Fruit fly (Drosophila melanogaster) whole organism, embryonic: ENCODE data around the gene CG11679.
A peak's percentile ranks its signal among the peaks of the same experiment; 100 is the strongest.

Experiments
- Antp ChIP-seq: fragments of 200-800 bp; sonication (Bioruptor generic); optimal IDR thresholded peaks from 3 replicates; lab custom pipeline; 2016; ENCODE audit warnings: missing biosample characterization, missing genetic modification characterization
- Atf6 ChIP-seq: fragments of 200-800 bp; sonication (Bioruptor generic); IDR thresholded peaks from 2 replicates; pipeline ENCODE4 v1.3.6; 2022; ENCODE audit warnings: missing biosample characterization, missing genetic modification characterization
- B-H1 ChIP-seq: fragments of 200-800 bp; sonication (Bioruptor generic); IDR thresholded peaks from 3 replicates; pipeline ENCODE4 v1.3.6; 2022; ENCODE audit warnings: missing biosample characterization, missing genetic modification characterization
- CG10147 ChIP-seq: fragments of 200-800 bp; sonication (Bioruptor generic); optimal IDR thresholded peaks from 2 replicates; lab custom pipeline; 2019; ENCODE audit warnings: missing biosample characterization, mild to moderate bottlenecking, missing genetic modification characterization, moderate library complexity
- CG11398 ChIP-seq: fragments of 200-800 bp; sonication (Bioruptor generic); optimal IDR thresholded peaks from 2 replicates; lab custom pipeline; 2016; ENCODE audit warnings: missing biosample characterization, missing genetic modification characterization
- CG12071 ChIP-seq: fragments of 200-800 bp; sonication (Bioruptor generic); optimal IDR thresholded peaks from 3 replicates; lab custom pipeline; 2018; ENCODE audit warnings: missing biosample characterization, mild to moderate bottlenecking, missing genetic modification characterization
- CG13287 ChIP-seq: fragments of 200-800 bp; sonication (Bioruptor generic); IDR thresholded peaks from 2 replicates; pipeline ENCODE4 v1.3.6; 2022; ENCODE audit warnings: missing biosample characterization, missing genetic modification characterization; ENCODE audit not compliant: partially characterized antibody
- CG14441 ChIP-seq: fragments of 200-800 bp; sonication (Bioruptor generic); IDR thresholded peaks from 2 replicates; pipeline ENCODE4 v1.3.6; 2022; ENCODE audit warnings: missing biosample characterization, missing genetic modification characterization
- CG15269 ChIP-seq: fragments of 200-800 bp; sonication (Bioruptor generic); optimal IDR thresholded peaks from 2 replicates; lab custom pipeline; 2018; ENCODE audit warnings: missing biosample characterization, mild to moderate bottlenecking, missing genetic modification characterization, moderate library complexity
- CG17186 ChIP-seq: fragments of 200-800 bp; sonication (Bioruptor generic); optimal IDR thresholded peaks from 3 replicates; lab custom pipeline; 2017; ENCODE audit warnings: missing biosample characterization, missing genetic modification reagents, missing genetic modification characterization
- CG17359 ChIP-seq: fragments of 200-800 bp; sonication (Bioruptor generic); optimal IDR thresholded peaks from 3 replicates; lab custom pipeline; 2018; ENCODE audit warnings: missing biosample characterization, mild to moderate bottlenecking, missing genetic modification characterization, moderate library complexity
- CG2116 ChIP-seq: fragments of 200-800 bp; sonication (Bioruptor generic); optimal IDR thresholded peaks from 3 replicates; lab custom pipeline; 2018; ENCODE audit warnings: missing biosample characterization, mild to moderate bottlenecking, missing genetic modification characterization
- CG2120 ChIP-seq: fragments of 200-800 bp; sonication (Bioruptor generic); optimal IDR thresholded peaks from 3 replicates; lab custom pipeline; 2016; ENCODE audit warnings: missing biosample characterization, missing genetic modification characterization
- CG3065 ChIP-seq: fragments of 200-800 bp; sonication (Bioruptor generic); optimal IDR thresholded peaks from 2 replicates; lab custom pipeline; 2016; ENCODE audit warnings: missing biosample characterization, missing genetic modification characterization
- CG4854 ChIP-seq: fragments of 200-800 bp; sonication (Bioruptor generic); optimal IDR thresholded peaks from 2 replicates; lab custom pipeline; 2016; ENCODE audit warnings: missing biosample characterization, missing genetic modification characterization, inconsistent platforms
- CG6272 ChIP-seq: fragments of 200-800 bp; sonication (Bioruptor generic); IDR thresholded peaks from 2 replicates; pipeline ENCODE4 v1.3.6; 2022; ENCODE audit warnings: missing biosample characterization, missing genetic modification characterization
- CG7357 ChIP-seq: fragments of 200-800 bp; sonication (Bioruptor generic); IDR thresholded peaks from 3 replicates; pipeline ENCODE4 v1.3.6; 2022; ENCODE audit warnings: missing biosample characterization, missing genetic modification characterization
- CG7963 ChIP-seq: fragments of 200-800 bp; sonication (Bioruptor generic); IDR thresholded peaks from 3 replicates; pipeline ENCODE4 v1.3.6; 2022; ENCODE audit warnings: missing biosample characterization, missing genetic modification characterization; ENCODE audit not compliant: partially characterized antibody
- CG8290 ChIP-seq, 3 experiments: fragments of 200-800 bp; sonication (Bioruptor generic); optimal IDR thresholded peaks; 2 replicates each; lab custom pipeline; 2016 to 2019; ENCODE audit warnings: missing biosample characterization in 3 of 3, missing genetic modification characterization in 3 of 3, mild to moderate bottlenecking in 2 of 3, moderate library complexity in 1 of 3
- CG8359 ChIP-seq: fragments of 200-800 bp; sonication (Bioruptor generic); optimal IDR thresholded peaks from 2 replicates; lab custom pipeline; 2017; ENCODE audit warnings: missing biosample characterization, mild to moderate bottlenecking, missing genetic modification characterization, borderline replicate concordance
- CHES-1-like ChIP-seq: fragments of 200-800 bp; sonication (Bioruptor generic); optimal IDR thresholded peaks from 2 replicates; lab custom pipeline; 2016; ENCODE audit warnings: missing biosample characterization, missing genetic modification characterization
- Fer2 ChIP-seq: fragments of 200-800 bp; sonication (Bioruptor generic); optimal IDR thresholded peaks from 2 replicates; lab custom pipeline; 2018; ENCODE audit warnings: missing biosample characterization, mild to moderate bottlenecking, missing genetic modification characterization, moderate library complexity
- Hsf ChIP-seq: fragments of 200-800 bp; sonication (Bioruptor generic); optimal IDR thresholded peaks from 3 replicates; lab custom pipeline; 2016; ENCODE audit warnings: missing biosample characterization, missing genetic modification characterization
- Lpt ChIP-seq: fragments of >200 bp; optimal IDR thresholded peaks from 2 replicates; lab custom pipeline; 2018; ENCODE audit warnings: missing biosample characterization, missing genetic modification characterization
- MBD-R2 ChIP-seq: fragments of 200-800 bp; sonication (Bioruptor generic); IDR thresholded peaks from 2 replicates; pipeline ENCODE4 v1.3.6; 2022; ENCODE audit warnings: missing biosample characterization, missing genetic modification characterization
- MESR4 ChIP-seq: fragments of 200-800 bp; sonication (Bioruptor generic); optimal IDR thresholded peaks from 2 replicates; lab custom pipeline; 2018; ENCODE audit warnings: missing biosample characterization, mild to moderate bottlenecking, missing genetic modification characterization, moderate library complexity
- Med ChIP-seq: fragments of 200-800 bp; sonication (Bioruptor generic); peaks from one replicate; lab custom pipeline; 2016; ENCODE audit warnings: missing biosample characterization, missing genetic modification characterization, mild to moderate bottlenecking, inconsistent platforms, moderate library complexity
- NfI ChIP-seq: fragments of 200-800 bp; sonication (Bioruptor generic); optimal IDR thresholded peaks from 3 replicates; lab custom pipeline; 2018; ENCODE audit warnings: missing biosample characterization, mild to moderate bottlenecking, missing genetic modification characterization, moderate library complexity
- Oli ChIP-seq: fragments of 200-800 bp; sonication (Bioruptor generic); optimal IDR thresholded peaks from 2 replicates; lab custom pipeline; 2018; ENCODE audit warnings: missing biosample characterization, mild to moderate bottlenecking, missing genetic modification characterization, moderate library complexity
- Rfx ChIP-seq: fragments of 200-800 bp; sonication (Bioruptor generic); IDR thresholded peaks from 2 replicates; pipeline ENCODE4 v1.3.6; 2022; ENCODE audit warnings: missing biosample characterization, missing genetic modification characterization
- Tbp ChIP-seq: fragments of >200 bp; optimal IDR thresholded peaks from 2 replicates; lab custom pipeline; 2018; ENCODE audit warnings: missing biosample characterization, missing genetic modification characterization
- ara ChIP-seq: fragments of 200-800 bp; sonication (Bioruptor generic); IDR thresholded peaks from 2 replicates; pipeline ENCODE4 v1.3.6; 2022; ENCODE audit warnings: missing biosample characterization, missing genetic modification characterization
- bbx ChIP-seq: fragments of 200-800 bp; sonication (Bioruptor generic); IDR thresholded peaks from 2 replicates; pipeline ENCODE4 v1.3.6; 2022; ENCODE audit warnings: missing biosample characterization, missing genetic modification characterization; ENCODE audit not compliant: partially characterized antibody
- cg ChIP-seq: fragments of 200-800 bp; sonication (Bioruptor generic); optimal IDR thresholded peaks from 3 replicates; lab custom pipeline; 2019; ENCODE audit warnings: missing biosample characterization, mild to moderate bottlenecking, missing genetic modification characterization, moderate library complexity
- grn ChIP-seq: fragments of 200-800 bp; sonication (Bioruptor generic); optimal IDR thresholded peaks from 3 replicates; lab custom pipeline; 2017; ENCODE audit warnings: missing biosample characterization, missing genetic modification characterization
- h ChIP-seq: fragments of >200 bp; optimal IDR thresholded peaks from 2 replicates; lab custom pipeline; 2017
- inv ChIP-seq: fragments of 200-800 bp; sonication (Bioruptor generic); IDR thresholded peaks from 2 replicates; pipeline ENCODE4 v1.3.6; 2022; ENCODE audit warnings: missing biosample characterization, missing genetic modification characterization; ENCODE audit not compliant: partially characterized antibody
- knrl ChIP-seq: fragments of 200-800 bp; sonication (Bioruptor generic); IDR thresholded peaks from 3 replicates; pipeline ENCODE4 v1.3.6; 2022; ENCODE audit warnings: missing biosample characterization, missing genetic modification characterization; ENCODE audit not compliant: partially characterized antibody
- mam ChIP-seq: fragments of 200-800 bp; sonication (Bioruptor generic); optimal IDR thresholded peaks from 3 replicates; lab custom pipeline; 2016; ENCODE audit warnings: missing biosample characterization, missing genetic modification characterization
- mld ChIP-seq: fragments of 200-800 bp; sonication (Bioruptor generic); IDR thresholded peaks from 3 replicates; pipeline ENCODE4 v1.3.6; 2022; ENCODE audit warnings: missing biosample characterization, missing genetic modification characterization; ENCODE audit not compliant: partially characterized antibody
- nerfin-1 ChIP-seq: fragments of 200-800 bp; sonication (Bioruptor generic); optimal IDR thresholded peaks from 3 replicates; lab custom pipeline; 2019; ENCODE audit warnings: missing biosample characterization, mild to moderate bottlenecking, missing genetic modification characterization, moderate library complexity
- pb ChIP-seq: fragments of 200-800 bp; sonication (Bioruptor generic); optimal IDR thresholded peaks from 3 replicates; lab custom pipeline; 2016; ENCODE audit warnings: missing biosample characterization, missing genetic modification characterization
- pfk ChIP-seq: fragments of 200-800 bp; sonication (Bioruptor generic); optimal IDR thresholded peaks from 2 replicates; lab custom pipeline; 2018; ENCODE audit warnings: missing biosample characterization, mild to moderate bottlenecking, missing genetic modification characterization, moderate library complexity
- row ChIP-seq: fragments of 200-800 bp; sonication (Bioruptor generic); IDR thresholded peaks from 3 replicates; pipeline ENCODE4 v1.3.6; 2022; ENCODE audit warnings: missing biosample characterization, missing genetic modification characterization
- trem ChIP-seq: fragments of 200-800 bp; optimal IDR thresholded peaks from 3 replicates; lab custom pipeline; 2019; ENCODE audit warnings: missing biosample characterization, mild to moderate bottlenecking, missing genetic modification characterization, moderate library complexity
- usp ChIP-seq: fragments of >200 bp; optimal IDR thresholded peaks from 2 replicates; lab custom pipeline; 2017; ENCODE audit warnings: missing biosample characterization, missing genetic modification characterization
- vnd ChIP-seq: fragments of 200-800 bp; sonication (Bioruptor generic); IDR thresholded peaks from 3 replicates; pipeline ENCODE4 v1.3.6; 2022; ENCODE audit warnings: missing biosample characterization, missing genetic modification characterization; ENCODE audit not compliant: partially characterized antibody
- zen2 ChIP-seq: fragments of 200-800 bp; sonication (Bioruptor generic); IDR thresholded peaks from 3 replicates; pipeline ENCODE4 v1.3.6; 2022; ENCODE audit warnings: missing biosample characterization, missing genetic modification characterization; ENCODE audit not compliant: partially characterized antibody

The CG11679 gene

dm6 chrX:15761298-15761640 is 22.5 kb upstream of the CG11679 start (continued):
- TF ChIP-seq Atf6, result no peak
- no peak for TF ChIP-seq Oli (tag; lab: Kevin White, UChicago)
- no peak for TF ChIP-seq ara (GFP tag; lab: Robert Waterston, UW)
- TF ChIP-seq CG10147 (GFP tag; lab: Kevin White, UChicago), result no peak
- TF ChIP-seq NfI, result no peak
- no peak for TF ChIP-seq CG4854 (GFP tag; lab: Kevin White, UChicago)
- TF ChIP-seq Antp, result no peak
- 0 out of 2 replicates have a peak, but pooled peaks have one; percentile 4 for TF ChIP-seq inv
- no peak for TF ChIP-seq CG6272
- no peak for TF ChIP-seq CG12071
- TF ChIP-seq row, result no peak; the same call in 2 of the 3 replicates
- TF ChIP-seq CG15269, result no peak
- TF ChIP-seq MESR4 (GFP tag; lab: Kevin White, UChicago), result peak; percentile 53
- peak; percentile 46 for TF ChIP-seq MBD-R2
- no peak for TF ChIP-seq CHES-1-like (GFP tag; lab: Kevin White, UChicago)
- TF ChIP-seq cg, result no peak
- peak; percentile 11; the same call in 1 of the 2 replicates for TF ChIP-seq CG13287 (GFP tag; lab: Robert Waterston, UW)

- TF ChIP-seq usp (GFP tag; lab: Kevin White, UChicago) (no peak), Med (GFP tag; lab: Kevin White, UChicago) (peak; percentile 48), inv (peak; percentile 88), mld (peak; percentile 92), CG7357 (peak; percentile 85), trem (tag; lab: Kevin White, UChicago) (no peak), CG2120 (GFP tag; lab: Kevin White, UChicago) (peak; percentile 5), grn (peak; percentile 14), vnd (GFP tag; lab: Robert Waterston, UW) (peak; percentile 90), CG11398 (no peak), CG2116 (GFP tag; lab: Kevin White, UChicago) (peak; percentile 47), CG17359 (tag; lab: Kevin White, UChicago) (peak; percentile 67), Tbp (no peak), pb (no peak), Hsf (GFP tag; lab: Kevin White, UChicago) (peak; percentile 20), MESR4 (GFP tag; lab: Kevin White, UChicago) (peak; percentile 45), zen2 (peak; percentile 88), CG3065 (no peak), CG7963 (GFP tag; lab: Robert Waterston, UW) (peak; percentile 91), Rfx (GFP tag; lab: Robert Waterston, UW) (0 out of 2 replicates have a peak, but pooled peaks have one; percentile 27), B-H1 (no peak), h (lab: Kevin White, UChicago) (no peak), CG17186 (GFP tag; lab: Kevin White, UChicago) (peak; percentile 99), knrl (GFP tag; lab: Robert Waterston, UW) (peak; percentile 89), Lpt (GFP tag; lab: Kevin White, UChicago) (no peak), mam (GFP tag; lab: Kevin White, UChicago) (no peak), CG8290 (GFP tag; optimal IDR thresholded peaks at IDR 0.05; lab: Kevin White, UChicago) (no peak), CG8290 (tag; optimal IDR thresholded peaks at IDR 0.05; lab: Kevin White, UChicago) (no peak), nerfin-1 (tag; lab: Kevin White, UChicago) (no peak), CG8359 (GFP tag; lab: Kevin White, UChicago) (no peak), pfk (GFP tag; lab: Kevin White, UChicago) (peak; percentile 89), CG13287 (GFP tag; lab: Robert Waterston, UW) (peak; percentile 86), Fer2 (tag; lab: Kevin White, UChicago) (no peak), bbx (peak; percentile 96), CG14441 (GFP tag; lab: Robert Waterston, UW) (0 out of 2 replicates have a peak, but pooled peaks have one; percentile 14)
Observed at dm6 chrX:15760447-15761297, 21.9 kb upstream of the CG11679 start, which contains the start of the genes Graf and mRpL3. Gene Graf (minus strand): TSS chrX:15760733. Gene mRpL3 (plus strand): TSS chrX:15761248.
